Worm (Caenorhabditis elegans): ENCODE measurements around the gene C07G1.7.

DNA sequence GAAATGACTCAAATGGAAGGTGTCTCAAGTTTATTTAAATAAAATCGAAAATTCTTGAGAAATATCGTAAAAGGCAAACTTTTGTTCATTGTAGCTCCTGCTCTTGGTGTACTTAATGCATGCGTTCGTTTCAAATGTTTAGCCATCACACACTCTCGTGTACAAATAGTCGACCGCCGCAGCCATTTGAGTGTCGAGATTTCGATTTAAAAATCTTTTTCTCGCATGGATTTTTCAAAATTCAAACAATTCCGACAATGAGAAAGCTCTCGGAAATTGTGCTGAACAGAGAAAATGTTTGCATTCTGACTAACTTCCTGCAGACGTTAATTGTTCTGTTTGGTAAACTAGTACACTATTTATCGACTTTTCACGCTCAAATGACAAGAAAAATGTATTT is 12.4 kb downstream of the C07G1.7 start:
- TF ChIP-seq nfyb-1 (GFP tag; IDR thresholded peaks at IDR 0.05) (no peak), ama-1 (optimal IDR thresholded peaks at IDR 0.05) (no peak), ama-1 (GFP tag; optimal IDR thresholded peaks at IDR 0.05) (no peak), unc-62 (GFP tag; optimal IDR thresholded peaks at IDR 0.05) (no peak), sdz-38 (tag; optimal IDR thresholded peaks at IDR 0.05) (no peak), dpl-1 (GFP tag; optimal IDR thresholded peaks at IDR 0.05) (no peak), snpc-1.1 (tag; optimal IDR thresholded peaks at IDR 0.05; ENCODE audit: insufficient read depth) (no peak), C06A6.2 (GFP tag; conservative IDR thresholded peaks at IDR 0.05) (no peak), pha-4 (tag; optimal IDR thresholded peaks at IDR 0.05) (no peak), ccch-3 (GFP tag; optimal IDR thresholded peaks at IDR 0.05) (no peak), madf-6 (GFP tag; IDR thresholded peaks at IDR 0.05) (no peak), rpc-1 (optimal IDR thresholded peaks at IDR 0.05) (no peak), rpc-1 (tag; optimal IDR thresholded peaks at IDR 0.05) (no peak), B0261.1 (tag; optimal IDR thresholded peaks at IDR 0.05) (no peak)
